Worm (Caenorhabditis elegans): ENCODE results near the gene jmjd-1.2.

jmjd-1.2 gene

DNA sequence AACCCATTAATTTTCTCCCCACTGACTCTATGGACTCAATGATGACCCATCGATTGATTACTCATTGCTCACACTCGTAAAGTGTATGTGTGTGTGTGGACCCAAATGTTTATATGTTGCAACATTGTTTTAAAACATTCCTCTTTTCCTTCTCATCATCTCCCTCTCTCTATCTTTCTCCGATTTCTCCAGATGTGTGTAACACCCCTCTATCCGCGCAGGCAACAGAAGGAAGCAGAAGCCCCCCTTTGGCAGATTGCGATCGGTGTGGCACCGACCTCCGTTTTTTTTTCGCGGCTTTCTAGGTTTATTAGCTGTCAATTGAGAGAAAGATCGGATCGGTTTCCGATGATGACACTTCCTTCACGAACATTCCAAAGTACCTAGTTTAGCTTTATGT is 17.2 kb upstream of the jmjd-1.2 start:
- no peak for TF ChIP-seq aptf-3 (GFP tag; IDR thresholded peaks at IDR 0.05)
- TF ChIP-seq pbrm-1 (GFP tag; IDR thresholded peaks at IDR 0.05) = no peak
- TF ChIP-seq rec-8 (tag; optimal IDR thresholded peaks at IDR 0.05) = no peak
- TF ChIP-seq ztf-6 (GFP tag; IDR thresholded peaks at IDR 0.05) = no peak
- no peak for TF ChIP-seq efl-1 (GFP tag; optimal IDR thresholded peaks at IDR 0.05)
- TF ChIP-seq ztf-18 (tag; optimal IDR thresholded peaks at IDR 0.05) = no peak
- no peak for TF ChIP-seq lsl-1 (GFP tag; optimal IDR thresholded peaks at IDR 0.05)
- TF ChIP-seq hlh-26 (GFP tag; conservative IDR thresholded peaks at IDR 0.05) = no peak
- no peak for TF ChIP-seq unc-62 (GFP tag; optimal IDR thresholded peaks at IDR 0.05)
- TF ChIP-seq F37B4.10 (GFP tag; IDR thresholded peaks at IDR 0.05) = no peak
- no peak for TF ChIP-seq dpff-1 (tag; optimal IDR thresholded peaks at IDR 0.05)
- no peak for TF ChIP-seq sptf-2 (GFP tag; optimal IDR thresholded peaks at IDR 0.05)
- no peak for TF ChIP-seq lag-1 (GFP tag; IDR thresholded peaks at IDR 0.05)
- no peak for TF ChIP-seq T07F8.4 (tag; optimal IDR thresholded peaks at IDR 0.05)
- TF ChIP-seq attf-5 (GFP tag; optimal IDR thresholded peaks at IDR 0.05) = no peak
- no peak for TF ChIP-seq chd-7 (tag; optimal IDR thresholded peaks at IDR 0.05)
- no peak for TF ChIP-seq gei-17 (GFP tag; optimal IDR thresholded peaks at IDR 0.05)

DNA sequence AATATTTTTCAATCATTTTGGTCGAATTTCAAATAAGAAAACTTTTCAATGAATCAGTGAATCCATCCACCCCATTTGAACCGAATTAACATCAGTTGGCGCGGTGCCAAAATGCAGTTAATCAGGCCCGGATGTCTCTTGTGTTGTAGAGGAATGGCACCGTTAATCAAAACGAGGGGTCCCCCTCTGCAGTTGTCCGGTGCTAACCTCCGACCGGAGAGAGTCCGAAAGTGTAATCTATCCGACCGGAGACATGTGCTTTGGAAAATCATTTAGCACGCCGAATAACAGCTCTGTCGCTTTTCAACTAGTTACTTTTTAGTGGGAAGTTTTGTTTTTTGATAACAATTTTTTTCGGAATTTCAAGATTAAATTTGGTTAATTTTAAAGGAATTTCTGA is 15.5 kb upstream of the jmjd-1.2 start:
- no peak for TF ChIP-seq Y53F4B.3 (GFP tag; IDR thresholded peaks at IDR 0.05)
- no peak for TF ChIP-seq rcor-1 (GFP tag; IDR thresholded peaks at IDR 0.05)
- no peak for TF ChIP-seq nhr-80 (tag; optimal IDR thresholded peaks at IDR 0.05)
- TF ChIP-seq athp-1 (tag; optimal IDR thresholded peaks at IDR 0.05) = no peak

ce11 chrIV:4647385-4647784 is 13.4 kb upstream of the jmjd-1.2 start, which contains the start of gene F29B9.8:
TSS of gene F29B9.8 (plus strand) at chrIV:4647685.
- no peak for TF ChIP-seq let-607 (tag; optimal IDR thresholded peaks at IDR 0.05)
- TF ChIP-seq hsf-1 (GFP tag; IDR thresholded peaks at IDR 0.05) = no peak
- no peak for TF ChIP-seq snpc-4 (GFP tag; optimal IDR thresholded peaks at IDR 0.05)
- no peak for TF ChIP-seq snpc-4 (tag; optimal IDR thresholded peaks at IDR 0.05)
- no peak for TF ChIP-seq attf-5 (GFP tag; optimal IDR thresholded peaks at IDR 0.05)
- TF ChIP-seq dpl-1 (GFP tag; optimal IDR thresholded peaks at IDR 0.05) = no peak
- TF ChIP-seq lag-1 (GFP tag; IDR thresholded peaks at IDR 0.05) = no peak
- TF ChIP-seq madf-10 (tag; optimal IDR thresholded peaks at IDR 0.05) = no peak
- TF ChIP-seq gei-17 (GFP tag; optimal IDR thresholded peaks at IDR 0.05) = no peak
- TF ChIP-seq pbrm-1 (GFP tag; IDR thresholded peaks at IDR 0.05) = no peak
- TF ChIP-seq T26A5.8 (tag; optimal IDR thresholded peaks at IDR 0.05) = no peak
- TF ChIP-seq bed-1 (GFP tag; IDR thresholded peaks at IDR 0.05) = no peak
- no peak for TF ChIP-seq akir-1 (GFP tag; optimal IDR thresholded peaks at IDR 0.05)
- TF ChIP-seq atf-7 (tag; optimal IDR thresholded peaks at IDR 0.05) = no peak
- no peak for TF ChIP-seq aptf-3 (GFP tag; IDR thresholded peaks at IDR 0.05)
- no peak for TF ChIP-seq snpc-1.1 (tag; optimal IDR thresholded peaks at IDR 0.05; ENCODE audit: insufficient read depth)
- TF ChIP-seq efl-1 (GFP tag; optimal IDR thresholded peaks at IDR 0.05) = no peak
- TF ChIP-seq repo-1 (tag; optimal IDR thresholded peaks at IDR 0.05) = no peak

DNA sequence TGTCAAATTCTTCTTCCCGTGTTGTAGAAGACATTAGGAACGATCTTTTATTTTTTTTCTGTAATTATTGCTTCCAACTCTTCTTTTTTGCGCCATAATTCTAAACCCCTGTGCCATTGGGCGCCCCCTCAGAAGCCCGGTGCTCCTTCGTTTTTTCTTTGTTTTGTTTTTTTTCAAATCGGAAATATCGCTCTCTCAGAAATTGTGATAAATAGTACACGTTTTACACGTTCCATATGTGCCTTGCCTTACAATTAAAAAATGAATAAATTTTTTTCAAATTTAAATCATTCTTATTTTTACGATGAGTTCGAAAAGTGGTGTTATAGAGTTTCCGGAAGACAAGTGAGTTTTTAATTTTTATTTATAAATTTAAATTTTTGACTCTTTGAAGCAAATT is 11.3 kb upstream of the jmjd-1.2 start, which contains the start of gene F29B9.7:
Gene F29B9.7, plus strand, starts transcription at position 301 of the 400 bp plus-strand sequence.
- TF ChIP-seq ztf-6 (GFP tag; IDR thresholded peaks at IDR 0.05) (no peak), hlh-12 (tag; optimal IDR thresholded peaks at IDR 0.05) (no peak), hrde-1 (tag; optimal IDR thresholded peaks at IDR 0.05; ENCODE audit: borderline replicate concordance) (no peak), madf-6 (GFP tag; IDR thresholded peaks at IDR 0.05) (no peak), mes-4 (tag; optimal IDR thresholded peaks at IDR 0.05) (no peak), F22D6.2 (tag; optimal IDR thresholded peaks at IDR 0.05) (no peak), F57A8.1 (GFP tag; optimal IDR thresholded peaks at IDR 0.05) (no peak), akir-1 (GFP tag; optimal IDR thresholded peaks at IDR 0.05) (no peak), ZK185.1 (tag; optimal IDR thresholded peaks at IDR 0.05; ENCODE audit: poor library complexity, severe bottlenecking) (no peak), ztf-25 (GFP tag; IDR thresholded peaks at IDR 0.05) (no peak), nhr-120 (GFP tag; IDR thresholded peaks at IDR 0.05) (no peak), B0261.1 (tag; optimal IDR thresholded peaks at IDR 0.05) (no peak), ceh-79 (tag; optimal IDR thresholded peaks at IDR 0.05) (no peak), hlh-26 (GFP tag; conservative IDR thresholded peaks at IDR 0.05) (no peak)

Data from whole organism, young adult.